Fruit fly (Drosophila melanogaster) whole organism, pupa: ENCODE measurements around the gene CG34117.

Experiments
- CG10348 ChIP-seq: fragments of 200-800 bp; sonication (Bioruptor generic); IDR thresholded peaks from 2 replicates; pipeline ENCODE4 v1.3.6; 2022; ENCODE audit warnings: missing biosample characterization, missing genetic modification characterization
- CG14655 ChIP-seq: fragments of 200-800 bp; sonication (Bioruptor generic); optimal IDR thresholded peaks from 3 replicates; lab custom pipeline; 2017; ENCODE audit warnings: mild to moderate bottlenecking, missing biosample characterization, missing genetic modification reagents, missing genetic modification characterization
- CG32121 ChIP-seq: fragments of 200-800 bp; sonication (Bioruptor generic); IDR thresholded peaks from 2 replicates; pipeline ENCODE4 v1.3.6; 2022; ENCODE audit warnings: missing biosample characterization, missing genetic modification characterization
- CG8159 ChIP-seq: fragments of 200-800 bp; sonication (Bioruptor generic); optimal IDR thresholded peaks from 3 replicates; lab custom pipeline; 2018; ENCODE audit warnings: missing biosample characterization, mild to moderate bottlenecking, missing genetic modification characterization, moderate library complexity
- EcR ChIP-seq: fragments of 200-800 bp; sonication (Bioruptor generic); optimal IDR thresholded peaks from 3 replicates; lab custom pipeline; 2019; ENCODE audit warnings: missing biosample characterization, missing genetic modification characterization, mild to moderate bottlenecking, moderate library complexity, missing genetic modification reagents
- Ets98B ChIP-seq: fragments of 200-800 bp; sonication (Bioruptor generic); IDR thresholded peaks from 2 replicates; pipeline ENCODE4 v1.3.6; 2022; ENCODE audit warnings: missing biosample characterization, missing genetic modification characterization
- Pif1A ChIP-seq: fragments of 200-800 bp; sonication (Bioruptor generic); optimal IDR thresholded peaks from 3 replicates; lab custom pipeline; 2016; ENCODE audit warnings: missing biosample characterization, missing genetic modification characterization
- Pif1B ChIP-seq: fragments of 200-800 bp; sonication (Bioruptor generic); optimal IDR thresholded peaks from 3 replicates; lab custom pipeline; 2016; ENCODE audit warnings: missing biosample characterization, missing genetic modification characterization

dm6 chr3R:9397890-9398289 is 2.0 kb downstream of the CG34117 start, which contains the start of gene Or85f:
- TF ChIP-seq EcR (no peak), CG8159 (tag; lab: Kevin White, UChicago) (no peak), CG14655 (no peak), CG32121 (GFP tag; lab: Robert Waterston, UW) (no peak), CG10348 (no peak), Ets98B (GFP tag; lab: Robert Waterston, UW) (no peak), Pif1A (no peak), Pif1B (GFP tag; lab: Kevin White, UChicago) (no peak)
